Fruit fly (Drosophila melanogaster) whole organism, embryonic: ENCODE results near the gene CG13029.

ENCODE experiments used
- Atf-2 ChIP-seq: fragments of 200-800 bp; sonication (Bioruptor generic); optimal IDR thresholded peaks from 2 replicates; lab custom pipeline; 2016; ENCODE audit warnings: missing biosample characterization, missing genetic modification characterization
- CG10431 ChIP-seq: fragments of 200-800 bp; sonication (Bioruptor generic); optimal IDR thresholded peaks from 3 replicates; lab custom pipeline; 2018; ENCODE audit warnings: missing biosample characterization, mild to moderate bottlenecking, missing genetic modification characterization
- CG10654 ChIP-seq: fragments of 200-800 bp; sonication (Bioruptor generic); optimal IDR thresholded peaks from 2 replicates; lab custom pipeline; 2016; ENCODE audit warnings: missing biosample characterization, missing genetic modification characterization
- CG11456 ChIP-seq: fragments of 200-800 bp; sonication (Bioruptor generic); IDR thresholded peaks from 3 replicates; pipeline ENCODE4 v1.3.6; 2022; ENCODE audit warnings: missing biosample characterization, missing genetic modification characterization
- CG11504 ChIP-seq: fragments of 200-800 bp; sonication (Bioruptor generic); optimal IDR thresholded peaks from 3 replicates; lab custom pipeline; 2019; ENCODE audit warnings: missing biosample characterization, mild to moderate bottlenecking, missing genetic modification characterization, moderate library complexity
- CG12744 ChIP-seq: fragments of 200-800 bp; sonication (Bioruptor generic); optimal IDR thresholded peaks from 2 replicates; lab custom pipeline; 2016; ENCODE audit warnings: missing biosample characterization, missing genetic modification characterization
- CG13624 ChIP-seq: fragments of 200-800 bp; sonication (Bioruptor generic); optimal IDR thresholded peaks from 2 replicates; lab custom pipeline; 2016; ENCODE audit warnings: missing biosample characterization, missing genetic modification characterization
- CG14050 ChIP-seq: fragments of 200-800 bp; sonication (Bioruptor generic); IDR thresholded peaks from 3 replicates; pipeline ENCODE4 v1.3.6; 2022; ENCODE audit warnings: missing biosample characterization, missing genetic modification characterization
- CG14860 ChIP-seq: fragments of 200-800 bp; sonication (Bioruptor generic); IDR thresholded peaks from 3 replicates; pipeline ENCODE4 v1.3.6; 2022; ENCODE audit warnings: missing biosample characterization, missing genetic modification characterization; ENCODE audit not compliant: partially characterized antibody
- CG16779 ChIP-seq: fragments of 200-800 bp; sonication (Bioruptor generic); IDR thresholded peaks from 2 replicates; pipeline ENCODE4 v1.3.6; 2022; ENCODE audit warnings: missing biosample characterization, missing genetic modification characterization
- CG17568 ChIP-seq: fragments of 200-800 bp; sonication (Bioruptor generic); optimal IDR thresholded peaks from 2 replicates; lab custom pipeline; 2018; ENCODE audit warnings: missing biosample characterization, mild to moderate bottlenecking, missing genetic modification characterization, moderate library complexity
- CG17829 ChIP-seq: fragments of 200-800 bp; optimal IDR thresholded peaks from 2 replicates; lab custom pipeline; 2019; ENCODE audit warnings: missing biosample characterization, mild to moderate bottlenecking, missing genetic modification characterization, moderate library complexity
- CG2199 ChIP-seq: fragments of 200-800 bp; sonication (Bioruptor generic); IDR thresholded peaks from 3 replicates; pipeline ENCODE4 v1.3.6; 2022; ENCODE audit warnings: missing biosample characterization, missing genetic modification characterization
- CG3726 ChIP-seq: fragments of 200-800 bp; sonication (Bioruptor generic); IDR thresholded peaks from 3 replicates; pipeline ENCODE4, ENCODE4 v1.3.6; 2022; ENCODE audit warnings: missing biosample characterization, missing genetic modification characterization
- CG4328 ChIP-seq: fragments of 200-800 bp; sonication (Bioruptor generic); optimal IDR thresholded peaks from 3 replicates; lab custom pipeline; 2017; ENCODE audit warnings: missing biosample characterization, missing genetic modification reagents, missing genetic modification characterization
- CG4360 ChIP-seq: fragments of 200-800 bp; sonication (Bioruptor generic); IDR thresholded peaks from 2 replicates; pipeline ENCODE4 v1.3.6; 2022; ENCODE audit warnings: missing biosample characterization, missing genetic modification characterization
- CG6813 ChIP-seq: fragments of 200-800 bp; sonication (Bioruptor generic); optimal IDR thresholded peaks from 2 replicates; lab custom pipeline; 2017; ENCODE audit warnings: missing biosample characterization, missing genetic modification characterization, mild to moderate bottlenecking, moderate library complexity, missing genetic modification reagents
- CG8089 ChIP-seq: fragments of 200-800 bp; sonication (Bioruptor generic); optimal IDR thresholded peaks from 3 replicates; lab custom pipeline; 2016; ENCODE audit warnings: missing biosample characterization, missing genetic modification characterization
- CG8359 ChIP-seq: fragments of 200-800 bp; sonication (Bioruptor generic); optimal IDR thresholded peaks from 2 replicates; lab custom pipeline; 2017; ENCODE audit warnings: missing biosample characterization, mild to moderate bottlenecking, missing genetic modification characterization, borderline replicate concordance
- CG8478 ChIP-seq: fragments of >200 bp; optimal IDR thresholded peaks from 2 replicates; lab custom pipeline; 2018
- CG8924 ChIP-seq: fragments of 200-800 bp; optimal IDR thresholded peaks from 3 replicates; lab custom pipeline; 2019; ENCODE audit warnings: missing biosample characterization, mild to moderate bottlenecking, missing genetic modification characterization, moderate library complexity
- CrebB ChIP-seq: fragments of 200-800 bp; sonication (Bioruptor generic); optimal IDR thresholded peaks from 3 replicates; lab custom pipeline; 2018; ENCODE audit warnings: missing biosample characterization, mild to moderate bottlenecking, missing genetic modification characterization
- E2f1 ChIP-seq: fragments of 200-800 bp; sonication (Bioruptor generic); IDR thresholded peaks from 2 replicates; pipeline ENCODE4 v1.3.6; 2022; ENCODE audit warnings: missing biosample characterization, missing genetic modification characterization
- Ets65A ChIP-seq: fragments of 200-800 bp; sonication (Bioruptor generic); peaks from one replicate; lab custom pipeline; 2016; ENCODE audit warnings: missing biosample characterization, missing genetic modification characterization
- MESR4 ChIP-seq: fragments of 200-800 bp; sonication (Bioruptor generic); optimal IDR thresholded peaks from 2 replicates; lab custom pipeline; 2018; ENCODE audit warnings: missing biosample characterization, mild to moderate bottlenecking, missing genetic modification characterization, moderate library complexity
- Nf-YA ChIP-seq: fragments of 200-800 bp; sonication (Bioruptor generic); IDR thresholded peaks from 2 replicates; pipeline ENCODE4 v1.3.6; 2022; ENCODE audit warnings: missing biosample characterization, missing genetic modification characterization
- ase ChIP-seq: fragments of 200-800 bp; sonication (Bioruptor generic); IDR thresholded peaks from 3 replicates; pipeline ENCODE4 v1.3.6; 2022; ENCODE audit warnings: missing biosample characterization, missing genetic modification characterization
- bbx ChIP-seq: fragments of 200-800 bp; sonication (Bioruptor generic); IDR thresholded peaks from 2 replicates; pipeline ENCODE4 v1.3.6; 2022; ENCODE audit warnings: missing biosample characterization, missing genetic modification characterization; ENCODE audit not compliant: partially characterized antibody
- ci ChIP-seq: fragments of 200-800 bp; sonication (Bioruptor generic); IDR thresholded peaks from 3 replicates; pipeline ENCODE4 v1.3.6; 2022; ENCODE audit warnings: missing biosample characterization, missing genetic modification characterization
- crp ChIP-seq, 2 experiments: fragments of 200-800 bp; sonication (Bioruptor generic); optimal IDR thresholded peaks; 2 replicates in 1 of 2; 3 replicates in 1 of 2; lab custom pipeline; 2017; ENCODE audit warnings: missing biosample characterization in 2 of 2, missing genetic modification characterization in 2 of 2, mild to moderate bottlenecking in 1 of 2, moderate library complexity in 1 of 2
- dan ChIP-seq: fragments of 200-800 bp; sonication (Bioruptor generic); IDR thresholded peaks from 2 replicates; pipeline ENCODE4 v1.3.6; 2022; ENCODE audit warnings: missing biosample characterization, missing genetic modification characterization
- dati ChIP-seq: fragments of 200-800 bp; sonication (Bioruptor generic); IDR thresholded peaks from 2 replicates; pipeline ENCODE4 v1.3.6; 2022; ENCODE audit warnings: missing biosample characterization, missing genetic modification characterization
- gce ChIP-seq: fragments of 200-800 bp; sonication (Bioruptor generic); IDR thresholded peaks from 3 replicates; pipeline ENCODE4 v1.3.6; 2022; ENCODE audit warnings: missing biosample characterization, missing genetic modification characterization
- gro ChIP-seq: fragments of 200-800 bp; sonication (Bioruptor generic); optimal IDR thresholded peaks from 2 replicates; lab custom pipeline; 2016; ENCODE audit warnings: missing biosample characterization, missing genetic modification characterization
- gsb ChIP-seq: fragments of 200-800 bp; sonication (Bioruptor generic); IDR thresholded peaks from 2 replicates; pipeline ENCODE4 v1.3.6; 2022; ENCODE audit warnings: missing biosample characterization, missing genetic modification characterization
- hth ChIP-seq: fragments of >200 bp; optimal IDR thresholded peaks from 2 replicates; lab custom pipeline; 2017; ENCODE audit warnings: inconsistent platforms
- jumu ChIP-seq: fragments of 200-800 bp; sonication (Bioruptor generic); optimal IDR thresholded peaks from 3 replicates; lab custom pipeline; 2016; ENCODE audit warnings: missing biosample characterization, missing genetic modification characterization
- kah ChIP-seq: fragments of 200-800 bp; sonication (Bioruptor generic); optimal IDR thresholded peaks from 2 replicates; lab custom pipeline; 2018; ENCODE audit warnings: missing biosample characterization, mild to moderate bottlenecking, missing genetic modification characterization
- lbe ChIP-seq: fragments of 200-800 bp; sonication (Bioruptor generic); optimal IDR thresholded peaks from 2 replicates; lab custom pipeline; 2016; ENCODE audit warnings: missing biosample characterization, mild to moderate bottlenecking, missing genetic modification characterization
- mld ChIP-seq: fragments of 200-800 bp; sonication (Bioruptor generic); IDR thresholded peaks from 3 replicates; pipeline ENCODE4 v1.3.6; 2022; ENCODE audit warnings: missing biosample characterization, missing genetic modification characterization; ENCODE audit not compliant: partially characterized antibody
- pita ChIP-seq: fragments of 200-800 bp; sonication (Bioruptor generic); optimal IDR thresholded peaks from 2 replicates; lab custom pipeline; 2017; ENCODE audit warnings: missing biosample characterization, mild to moderate bottlenecking, missing genetic modification characterization
- pnt ChIP-seq: fragments of 200-800 bp; sonication (Bioruptor generic); optimal IDR thresholded peaks from 3 replicates; lab custom pipeline; 2016; ENCODE audit warnings: missing biosample characterization, missing genetic modification characterization
- pzg ChIP-seq: fragments of 200-800 bp; sonication (Bioruptor generic); optimal IDR thresholded peaks from 3 replicates; lab custom pipeline; 2018; ENCODE audit warnings: missing biosample characterization, mild to moderate bottlenecking, missing genetic modification characterization, moderate library complexity
- so ChIP-seq: fragments of 200-800 bp; sonication (Bioruptor generic); IDR thresholded peaks from 3 replicates; pipeline ENCODE4 v1.3.6; 2022; ENCODE audit warnings: missing biosample characterization, missing genetic modification characterization
- sob ChIP-seq: fragments of 200-800 bp; sonication (Bioruptor generic); IDR thresholded peaks from 2 replicates; pipeline ENCODE4 v1.3.6; 2022; ENCODE audit warnings: missing biosample characterization, missing genetic modification characterization
- stc ChIP-seq: fragments of 200-800 bp; sonication (Bioruptor generic); IDR thresholded peaks from 2 replicates; pipeline ENCODE4 v1.3.6; 2022; ENCODE audit warnings: missing biosample characterization, missing genetic modification characterization
- stwl ChIP-seq: fragments of 200-800 bp; sonication (Bioruptor generic); optimal IDR thresholded peaks from 3 replicates; lab custom pipeline; 2018; ENCODE audit warnings: missing biosample characterization, mild to moderate bottlenecking, missing genetic modification characterization, moderate library complexity
- tgo ChIP-seq: fragments of 200-800 bp; sonication (Bioruptor generic); IDR thresholded peaks from 3 replicates; pipeline ENCODE4 v1.3.6; 2022; ENCODE audit warnings: missing biosample characterization, missing genetic modification characterization
- tio ChIP-seq: fragments of 200-800 bp; sonication (Bioruptor generic); optimal IDR thresholded peaks from 2 replicates; lab custom pipeline; 2017; ENCODE audit warnings: missing biosample characterization, missing genetic modification characterization, inconsistent platforms
- tna ChIP-seq: fragments of 200-800 bp; sonication (Bioruptor generic); IDR thresholded peaks from 2 replicates; pipeline ENCODE4 v1.3.6; 2022; ENCODE audit warnings: missing biosample characterization, missing genetic modification characterization; ENCODE audit not compliant: partially characterized antibody
- wor ChIP-seq: fragments of 200-800 bp; sonication (Bioruptor generic); IDR thresholded peaks from 2 replicates; pipeline ENCODE4 v1.3.6; 2022; ENCODE audit warnings: missing biosample characterization, missing genetic modification characterization

Gene CG13029

DNA sequence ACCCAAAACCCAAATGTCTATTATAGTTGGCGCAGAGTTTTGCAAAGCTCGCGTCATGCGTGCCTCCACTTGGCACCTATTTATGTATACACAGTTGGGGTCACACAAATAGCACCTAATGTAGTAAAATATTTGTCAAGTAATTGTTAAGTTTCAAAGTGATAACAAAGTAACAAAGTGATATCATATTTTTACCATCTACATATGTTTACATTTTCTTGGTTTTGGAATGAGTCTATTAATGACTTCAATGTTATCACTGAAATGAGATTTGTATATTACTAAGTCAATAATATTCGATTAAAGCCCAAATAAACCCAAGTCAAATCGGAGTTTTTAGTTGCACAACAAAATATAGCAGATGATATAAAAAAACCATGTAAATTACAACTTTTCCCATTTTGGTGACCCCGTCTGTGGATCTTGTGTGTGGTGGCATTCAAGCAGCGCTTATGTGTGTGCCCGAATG, 12.1 kb downstream of the CG13029 start (continued):
- peak; percentile 78 for TF ChIP-seq CG8924 (tag; lab: Kevin White, UChicago)
- no peak for TF ChIP-seq Ets65A
- peak; percentile 15 for TF ChIP-seq CG8089
- TF ChIP-seq CG12744 (GFP tag; lab: Kevin White, UChicago) = no peak
- 0 out of 3 replicates have a peak, but pooled peaks have one; percentile 18 for TF ChIP-seq gce (GFP tag; lab: Robert Waterston, UW)
- TF ChIP-seq CG8359 (GFP tag; lab: Kevin White, UChicago) = peak; percentile 42
- peak; percentile 60 for TF ChIP-seq kah
- no peak for TF ChIP-seq stwl
- peak; percentile 47 for TF ChIP-seq CG6813 (GFP tag; lab: Kevin White, UChicago)
- TF ChIP-seq CrebB (tag; lab: Kevin White, UChicago) = peak; percentile 54
- no peak for TF ChIP-seq gro (GFP tag; lab: Kevin White, UChicago)
- 0 out of 3 replicates have a peak, but pooled peaks have one; percentile 71 for TF ChIP-seq ci
- TF ChIP-seq ase = no peak
- TF ChIP-seq CG2199 = no peak
- TF ChIP-seq dan (GFP tag; lab: Robert Waterston, UW) = no peak
- TF ChIP-seq sob (GFP tag; lab: Robert Waterston, UW) = peak; percentile 39; the same call in 1 of the 2 replicates
- TF ChIP-seq CG10654 = peak; percentile 38
- TF ChIP-seq CG11504 = peak; percentile 87
- TF ChIP-seq CG4328 (GFP tag; lab: Kevin White, UChicago) = no peak
- no peak for TF ChIP-seq gsb (GFP tag; lab: Robert Waterston, UW)
- no peak for TF ChIP-seq CG16779 (GFP tag; lab: Robert Waterston, UW)
- TF ChIP-seq CG11456 (GFP tag; lab: Robert Waterston, UW) = 0 out of 3 replicates have a peak, but pooled peaks have one; percentile 47
- TF ChIP-seq CG14050 (GFP tag; lab: Robert Waterston, UW) = no peak; the same call in 1 of the 3 replicates
- TF ChIP-seq jumu (GFP tag; lab: Kevin White, UChicago) = peak; percentile 10
- TF ChIP-seq MESR4 = no peak
- no peak for TF ChIP-seq CG8478 (lab: Kevin White, UChicago)
- TF ChIP-seq CG17568 (GFP tag; lab: Kevin White, UChicago) = peak; percentile 69
- TF ChIP-seq lbe (GFP tag; lab: Kevin White, UChicago) = no peak
- TF ChIP-seq CG13624 (GFP tag; lab: Kevin White, UChicago) = peak; percentile 25
- no peak for TF ChIP-seq CG10431 (GFP tag; lab: Kevin White, UChicago)
- no peak for TF ChIP-seq tna (GFP tag; lab: Robert Waterston, UW)
- TF ChIP-seq tgo (GFP tag; lab: Robert Waterston, UW) = peak; percentile 54
- TF ChIP-seq CG17829 (tag; lab: Kevin White, UChicago) = peak; percentile 46
- TF ChIP-seq stc (GFP tag; lab: Robert Waterston, UW) = peak; percentile 53; the same call in 1 of the 2 replicates
- no peak for TF ChIP-seq dati
- peak in 1 of 2 experiments; percentile 35 for TF ChIP-seq crp (GFP tag; optimal IDR thresholded peaks at IDR 0.05; lab: Kevin White, UChicago)
- peak; percentile 44; the same call in 1 of the 3 replicates for TF ChIP-seq so (GFP tag; lab: Robert Waterston, UW)
- TF ChIP-seq CG4360 (GFP tag; lab: Robert Waterston, UW) = no peak
- no peak for TF ChIP-seq Nf-YA (GFP tag; lab: Robert Waterston, UW)
- peak; percentile 75 for TF ChIP-seq tio (GFP tag; lab: Kevin White, UChicago)
- TF ChIP-seq E2f1 = 0 out of 2 replicates have a peak, but pooled peaks have one; percentile 19
- TF ChIP-seq CG14860 = no peak
- no peak for TF ChIP-seq bbx
- TF ChIP-seq pzg (GFP tag; lab: Kevin White, UChicago) = no peak
- TF ChIP-seq hth = no peak
- TF ChIP-seq pita = no peak
- TF ChIP-seq pnt = peak; percentile 18
- TF ChIP-seq Atf-2 = peak; percentile 36
- no peak for TF ChIP-seq mld
- 0 out of 2 replicates have a peak, but pooled peaks have one; percentile 36 for TF ChIP-seq wor (GFP tag; lab: Robert Waterston, UW)
- TF ChIP-seq CG3726 (GFP tag; lab: Robert Waterston, UW) = no peak
